Fruit fly (Drosophila melanogaster) Kc167 (cell line): ENCODE measurements around the gene CG6418.

Source experiments
- Myc ChIP-seq: fragments of >200 bp; optimal IDR thresholded peaks from 2 replicates; lab custom pipeline; 2017; ENCODE audit warnings: missing external identifiers
- Sin3A ChIP-seq: fragments of >200 bp; optimal IDR thresholded peaks from 2 replicates; lab custom pipeline; 2018; ENCODE audit warnings: missing external identifiers
- h ChIP-seq: fragments of >200 bp; optimal IDR thresholded peaks from 3 replicates; lab custom pipeline; 2018; ENCODE audit warnings: missing external identifiers
- insv ChIP-seq: fragments of >200 bp; optimal IDR thresholded peaks from 3 replicates; lab custom pipeline; 2018; ENCODE audit warnings: missing external identifiers
- psq ChIP-seq: fragments of >200 bp; optimal IDR thresholded peaks from 2 replicates; lab custom pipeline; 2017; ENCODE audit warnings: missing external identifiers
- ttk ChIP-seq: sonication (Bioruptor generic); optimal IDR thresholded peaks from 2 replicates; lab custom pipeline; 2017; ENCODE audit warnings: missing external identifiers

DNA sequence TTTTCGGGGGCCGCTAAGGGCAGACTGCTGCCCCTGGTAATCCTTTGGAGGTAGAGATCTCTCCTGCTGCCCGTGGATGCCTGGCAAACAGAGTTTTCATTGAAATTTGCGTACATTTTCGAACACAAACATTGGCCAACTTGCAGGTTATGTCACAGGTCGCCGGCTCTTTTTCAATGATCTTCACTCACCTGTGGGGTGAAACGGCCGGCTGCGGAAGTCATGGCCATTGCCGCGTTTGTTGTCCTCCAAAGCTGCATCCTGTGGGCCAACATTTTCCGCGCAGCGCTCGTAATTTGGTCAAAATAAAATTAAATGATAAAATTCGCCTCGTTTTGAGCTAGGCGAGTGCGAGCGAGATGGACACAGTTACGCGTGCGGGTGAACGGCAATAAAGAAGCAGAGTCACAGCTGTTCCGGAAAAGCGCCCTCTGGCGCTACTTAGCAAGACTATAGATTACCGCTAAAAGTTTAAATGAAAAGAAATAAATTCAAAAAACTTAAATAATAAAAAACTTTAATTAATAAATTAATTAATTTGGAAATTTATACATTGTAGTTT is 7.0 kb upstream of the CG6418 start:
- TF ChIP-seq h (lab: Kevin White, UChicago), result no peak
- no peak for TF ChIP-seq psq (lab: Kevin White, UChicago)
- TF ChIP-seq Myc (lab: Kevin White, UChicago), result no peak
- no peak for TF ChIP-seq ttk (lab: Kevin White, UChicago)
- TF ChIP-seq insv (lab: Kevin White, UChicago), result no peak
- no peak for TF ChIP-seq Sin3A
